Worm (Caenorhabditis elegans) whole organism, midembryonic: Measurements from ENCODE around the gene T21E8.6.
A peak's percentile ranks its signal among the peaks of the same experiment; 100 is the strongest.

Experiments used
- T22C8.4 ChIP-seq: fragments of 200-800 bp; sonication (Bioruptor generic); IDR thresholded peaks from 2 replicates; pipeline ENCODE4 v1.3.6; 2022; ENCODE audit warnings: missing genetic modification characterization, missing compliant biosample characterization
- cog-1 ChIP-seq: sonication (generic microtip); optimal IDR thresholded peaks from 2 replicates; lab custom pipeline; 2016; ENCODE audit warnings: missing genetic modification characterization, missing compliant biosample characterization
- flt-1 ChIP-seq: fragments of 200-800 bp; sonication (Bioruptor generic); IDR thresholded peaks from 2 replicates; pipeline ENCODE4 v1.3.6; 2022; ENCODE audit warnings: missing genetic modification characterization, missing compliant biosample characterization
- klf-2 ChIP-seq: fragments of 200-800 bp; sonication (Bioruptor generic); conservative IDR thresholded peaks from 2 replicates; pipeline ENCODE4 v1.3.6; 2022; ENCODE audit warnings: missing genetic modification reagents, missing genetic modification characterization, missing compliant biosample characterization
- med-1 ChIP-seq: sonication (generic microtip); optimal IDR thresholded peaks from 2 replicates; lab custom pipeline; 2017; ENCODE audit warnings: missing genetic modification characterization, mild to moderate bottlenecking, missing compliant biosample characterization, antibody characterized with exemption, missing genetic modification reagents; ENCODE audit not compliant: insufficient read depth
- ref-1 ChIP-seq: fragments of 200-800 bp; sonication (Bioruptor generic); conservative IDR thresholded peaks from 2 replicates; pipeline ENCODE4 v1.3.6; 2022; ENCODE audit warnings: missing genetic modification reagents, missing genetic modification characterization, missing compliant biosample characterization
- tab-1 ChIP-seq: fragments of 200-800 bp; sonication (Bioruptor generic); IDR thresholded peaks from 2 replicates; pipeline ENCODE4 v1.3.6; 2022; ENCODE audit warnings: missing genetic modification characterization, missing compliant biosample characterization
- ztf-23 ChIP-seq: fragments of 200-800 bp; sonication (Bioruptor generic); IDR thresholded peaks from 2 replicates; pipeline ENCODE4 v1.3.6; 2022; ENCODE audit warnings: missing genetic modification reagents, missing genetic modification characterization, missing compliant biosample characterization
- ztf-29 ChIP-seq: fragments of 200-800 bp; sonication (Bioruptor generic); IDR thresholded peaks from 2 replicates; pipeline ENCODE4 v1.3.6; 2022; ENCODE audit warnings: missing genetic modification reagents, missing genetic modification characterization, missing compliant biosample characterization

Gene T21E8.6

DNA sequence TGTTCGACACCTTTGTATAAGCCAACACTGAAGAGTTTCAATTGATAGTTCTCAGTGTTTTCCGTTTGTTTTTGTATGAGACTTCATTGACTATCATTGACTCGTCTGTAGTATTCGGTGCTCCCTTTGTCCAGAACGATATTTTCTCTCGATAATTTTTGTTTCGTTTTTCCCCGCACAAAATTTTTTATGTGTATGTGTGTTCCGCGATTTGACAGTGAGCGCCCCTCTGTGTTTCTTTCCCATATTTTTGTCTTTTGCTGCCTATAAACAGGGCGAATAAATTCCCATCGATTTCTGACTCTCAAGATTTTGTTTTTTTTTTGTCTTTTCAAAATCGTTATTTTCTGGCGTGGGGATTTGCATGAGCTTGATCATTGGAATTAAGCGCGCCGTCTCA lies 1.1 kb downstream of the T21E8.6 start, which contains the start of gene T21E8.7:
Gene T21E8.7, plus strand, starts transcription at position 301 of the 400 bp plus-strand sequence.
- TF ChIP-seq ztf-29 (GFP tag; lab: Robert Waterston, UW) = no peak
- no peak for TF ChIP-seq ref-1 (GFP tag; lab: Robert Waterston, UW)
- TF ChIP-seq klf-2 (GFP tag; lab: Robert Waterston, UW) = no peak
- TF ChIP-seq tab-1 = no peak
- no peak for TF ChIP-seq flt-1 (GFP tag; lab: Robert Waterston, UW)
- no peak for TF ChIP-seq med-1 (GFP tag; lab: Kevin White, UChicago)
- no peak for TF ChIP-seq cog-1 (tag; lab: Kevin White, UChicago)
- TF ChIP-seq ztf-23 (GFP tag; lab: Robert Waterston, UW) = no peak
- no peak for TF ChIP-seq T22C8.4 (GFP tag; lab: Robert Waterston, UW)

DNA sequence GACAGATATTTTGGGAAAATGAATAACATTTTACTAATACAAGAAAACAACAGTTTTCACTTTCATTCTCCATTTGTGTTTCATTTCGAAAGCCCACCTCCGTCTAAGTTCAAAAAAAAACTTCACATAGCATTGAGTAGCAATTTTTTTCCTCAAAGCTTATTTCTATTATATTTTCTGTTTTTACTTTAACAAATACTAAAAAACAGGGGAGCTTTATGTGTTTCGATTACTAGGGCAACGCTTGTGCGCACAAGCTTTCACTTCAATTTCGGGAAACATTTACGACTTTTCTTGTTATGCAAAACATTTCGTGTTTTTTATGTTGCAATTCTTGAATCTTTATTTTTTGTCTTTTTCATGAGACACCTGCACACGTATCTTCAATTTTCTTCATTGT lies 3.8 kb downstream of the T21E8.6 start, which contains the start of gene T21E8.5:
Gene T21E8.5, plus strand, starts transcription at position 301 of the 400 bp plus-strand sequence.
- no peak for TF ChIP-seq ztf-23 (GFP tag; lab: Robert Waterston, UW)
- TF ChIP-seq med-1 (GFP tag; lab: Kevin White, UChicago) = no peak
- TF ChIP-seq ztf-29 (GFP tag; lab: Robert Waterston, UW) = no peak
- no peak for TF ChIP-seq tab-1
- no peak for TF ChIP-seq ref-1 (GFP tag; lab: Robert Waterston, UW)
- no peak for TF ChIP-seq flt-1 (GFP tag; lab: Robert Waterston, UW)
- no peak for TF ChIP-seq klf-2 (GFP tag; lab: Robert Waterston, UW)
- no peak for TF ChIP-seq T22C8.4 (GFP tag; lab: Robert Waterston, UW)
- TF ChIP-seq cog-1 (tag; lab: Kevin White, UChicago) = no peak

DNA sequence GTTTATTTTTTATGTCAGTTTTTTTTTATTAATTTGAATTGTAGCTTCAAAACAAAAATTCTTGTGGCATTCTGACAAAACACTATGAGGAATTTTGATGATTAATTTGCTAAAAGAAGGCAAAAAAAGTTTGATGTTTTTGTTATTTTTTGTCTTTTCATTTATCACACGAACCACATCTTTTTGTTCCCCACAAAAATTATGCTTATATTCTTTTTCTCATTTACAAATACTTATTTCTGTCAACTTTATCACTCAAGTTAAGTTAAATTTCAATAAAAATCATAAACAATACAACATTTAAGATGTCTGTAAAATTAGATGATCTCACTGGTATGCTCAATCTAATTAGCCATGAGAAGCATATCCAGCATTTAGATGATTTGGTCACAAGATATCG lies 6.1 kb downstream of the T21E8.6 start, which contains the start of gene F47B10.6:
Gene F47B10.6, plus strand, starts transcription at position 301 of the 400 bp plus-strand sequence.
- TF ChIP-seq ztf-23 (GFP tag; lab: Robert Waterston, UW) (no peak), tab-1 (no peak), ztf-29 (GFP tag; lab: Robert Waterston, UW) (no peak), flt-1 (GFP tag; lab: Robert Waterston, UW) (no peak), cog-1 (tag; lab: Kevin White, UChicago) (no peak), med-1 (GFP tag; lab: Kevin White, UChicago) (no peak), T22C8.4 (GFP tag; lab: Robert Waterston, UW) (no peak)

DNA sequence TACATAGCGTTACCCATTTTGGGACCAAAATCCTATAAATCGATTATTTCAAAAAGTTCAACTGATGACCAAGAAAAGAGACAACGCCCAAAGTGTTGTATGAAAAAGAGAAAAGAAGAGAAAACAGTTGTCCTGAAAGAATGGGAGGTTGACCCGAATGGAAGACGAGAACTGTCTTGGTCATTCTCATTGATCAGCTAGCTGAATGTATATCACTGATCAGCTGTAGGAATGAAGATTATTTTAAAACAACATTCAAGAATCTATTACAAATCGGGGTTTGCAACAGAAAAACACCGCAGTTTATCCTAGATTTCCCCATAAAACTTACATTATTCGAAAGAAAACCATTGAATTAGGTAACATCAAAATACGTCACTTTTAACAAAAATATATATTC lies 8.4 kb downstream of the T21E8.6 start, which contains the start of gene F47B10.5:
Gene F47B10.5, minus strand, starts transcription at position 101 of the 400 bp plus-strand sequence.
- TF ChIP-seq ref-1 (GFP tag; lab: Robert Waterston, UW) = no peak
- no peak for TF ChIP-seq tab-1
- no peak for TF ChIP-seq med-1 (GFP tag; lab: Kevin White, UChicago)
- no peak for TF ChIP-seq cog-1 (tag; lab: Kevin White, UChicago)
- no peak for TF ChIP-seq ztf-29 (GFP tag; lab: Robert Waterston, UW)
- no peak for TF ChIP-seq flt-1 (GFP tag; lab: Robert Waterston, UW)
- no peak for TF ChIP-seq klf-2 (GFP tag; lab: Robert Waterston, UW)
- TF ChIP-seq ztf-23 (GFP tag; lab: Robert Waterston, UW) = no peak
- TF ChIP-seq T22C8.4 (GFP tag; lab: Robert Waterston, UW) = no peak

DNA sequence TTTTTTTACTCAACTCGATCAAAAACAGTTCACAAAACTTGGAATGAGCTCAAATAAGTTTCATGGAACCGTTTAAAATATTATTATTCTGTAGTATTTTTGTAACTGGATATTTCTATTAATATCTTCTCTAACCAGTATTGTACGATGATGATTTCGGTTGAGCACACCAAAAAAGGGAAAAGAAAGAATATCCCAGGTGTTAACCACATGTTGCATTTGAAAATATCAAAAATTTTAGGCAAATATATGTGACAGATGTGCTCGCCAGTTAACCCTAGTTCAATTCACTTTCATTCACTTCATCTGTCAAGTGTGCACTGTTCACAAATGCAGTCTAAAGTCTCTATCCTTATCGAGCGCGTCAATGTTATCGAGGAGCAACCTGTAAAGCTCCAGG lies 8.9 kb downstream of the T21E8.6 start, which contains the start of gene F47B10.4:
Gene F47B10.4, plus strand, starts transcription at position 301 of the 400 bp plus-strand sequence.
- TF ChIP-seq cog-1 (tag; lab: Kevin White, UChicago) (no peak), med-1 (GFP tag; lab: Kevin White, UChicago) (no peak), ref-1 (GFP tag; lab: Robert Waterston, UW) (no peak), tab-1 (no peak), flt-1 (GFP tag; lab: Robert Waterston, UW) (no peak), klf-2 (GFP tag; lab: Robert Waterston, UW) (no peak)

DNA sequence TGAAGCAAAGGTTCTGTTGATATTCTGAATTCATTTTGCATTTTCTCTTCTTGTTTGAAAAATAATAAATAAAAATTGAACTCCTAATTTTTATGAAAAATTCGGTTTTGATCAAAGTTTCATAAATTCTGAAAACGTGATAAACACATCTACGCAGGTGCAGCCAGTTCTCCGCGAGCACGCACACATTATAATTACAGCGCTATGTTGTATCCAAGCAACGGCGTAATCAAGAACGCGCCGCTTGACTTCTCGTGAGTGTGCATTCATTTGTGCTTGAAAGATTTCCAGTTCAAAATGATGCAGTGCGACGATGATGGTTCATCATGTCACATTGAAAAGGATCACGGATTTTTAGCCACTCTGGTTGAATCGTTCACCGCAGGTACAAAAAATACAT lies 9.8 kb downstream of the T21E8.6 start, which contains the start of gene F47B10.3:
Gene F47B10.3, plus strand, starts transcription at position 301 of the 400 bp plus-strand sequence.
- no peak for TF ChIP-seq T22C8.4 (GFP tag; lab: Robert Waterston, UW)

DNA sequence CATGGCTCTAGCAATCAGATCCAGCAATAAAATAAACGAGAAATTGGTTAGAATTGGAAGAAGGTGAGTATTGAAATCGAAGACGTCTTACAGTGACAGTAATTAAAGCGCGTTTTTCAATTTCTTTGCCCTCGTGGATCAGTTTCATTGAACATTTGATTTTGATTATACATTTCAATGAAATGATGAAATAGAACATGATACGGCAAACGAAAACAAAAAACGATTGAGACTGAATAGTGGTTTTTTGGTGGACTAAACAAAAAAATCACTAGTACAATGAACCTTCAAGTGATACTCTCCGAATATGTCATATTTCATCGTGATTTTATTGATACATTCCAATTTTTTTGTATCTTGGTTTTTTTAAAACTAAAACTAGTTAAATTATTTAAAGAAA lies 14.4 kb downstream of the T21E8.6 start, which contains the start of gene haly-1:
Gene haly-1, minus strand, starts transcription at position 101 of the 400 bp plus-strand sequence.
- TF ChIP-seq flt-1 (GFP tag; lab: Robert Waterston, UW) = no peak
- TF ChIP-seq med-1 (GFP tag; lab: Kevin White, UChicago) = no peak
- TF ChIP-seq ztf-23 (GFP tag; lab: Robert Waterston, UW) = no peak
- TF ChIP-seq tab-1 = no peak
- TF ChIP-seq ref-1 (GFP tag; lab: Robert Waterston, UW) = no peak
- no peak for TF ChIP-seq klf-2 (GFP tag; lab: Robert Waterston, UW)
- no peak for TF ChIP-seq cog-1 (tag; lab: Kevin White, UChicago)
- TF ChIP-seq ztf-29 (GFP tag; lab: Robert Waterston, UW) = no peak
- TF ChIP-seq T22C8.4 (GFP tag; lab: Robert Waterston, UW) = no peak

DNA sequence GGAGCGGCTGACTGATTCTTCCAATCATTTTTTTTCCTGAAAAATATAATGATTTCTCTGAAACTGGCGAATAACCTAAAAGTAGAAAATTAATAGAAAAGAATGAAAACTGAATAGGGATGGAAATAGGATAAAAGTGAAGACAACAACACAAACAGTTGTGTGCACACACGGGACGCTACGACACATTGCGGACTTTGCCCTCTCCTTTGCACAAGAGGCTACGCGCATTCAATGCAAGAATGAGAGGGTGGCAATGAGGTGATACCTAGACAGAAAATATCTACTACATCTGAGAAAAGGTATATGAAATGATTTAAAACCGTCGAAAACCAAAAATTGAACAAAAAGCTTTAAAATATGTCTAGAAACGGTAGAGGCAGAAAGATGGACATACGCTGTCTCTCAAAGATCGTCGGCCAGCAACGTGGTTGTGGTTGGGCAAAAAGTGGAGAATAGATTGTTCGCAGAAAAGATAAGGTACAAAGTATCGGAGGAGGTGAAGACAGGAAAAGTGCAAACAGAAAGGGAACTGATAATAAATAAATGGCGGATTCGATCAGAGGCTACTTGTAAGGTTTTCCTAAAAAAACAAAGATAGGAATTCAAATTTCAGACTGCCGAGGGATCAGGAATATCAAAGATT lies 18.1 kb downstream of the T21E8.6 start, which contains the start of gene suca-1:
Gene suca-1, minus strand, starts transcription at position 36 of the 646 bp plus-strand sequence.
- TF ChIP-seq flt-1 (GFP tag; lab: Robert Waterston, UW) = peak; percentile 59; the same call in 1 of the 2 replicates
- no peak for TF ChIP-seq ztf-29 (GFP tag; lab: Robert Waterston, UW)

DNA sequence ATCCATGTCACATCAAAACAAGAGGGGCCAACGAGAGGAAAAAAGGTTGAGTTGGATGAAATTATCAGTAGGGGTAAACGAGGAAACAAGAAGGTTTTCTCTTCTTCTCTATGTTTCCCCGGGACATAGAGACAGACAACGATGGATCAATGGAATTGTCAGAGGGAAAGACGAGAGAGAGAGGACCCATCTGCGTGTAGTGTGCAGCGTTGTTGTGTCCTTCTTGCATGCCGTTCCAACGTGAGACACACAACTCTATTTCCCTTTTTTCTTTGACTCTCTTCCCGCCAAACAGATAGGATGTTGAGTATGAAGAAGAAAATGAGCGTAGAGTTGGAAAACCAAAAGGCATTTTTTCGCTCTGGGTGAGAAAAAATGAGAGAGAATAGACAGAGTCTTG lies 18.9 kb downstream of the T21E8.6 start:
- TF ChIP-seq tab-1 = no peak

DNA sequence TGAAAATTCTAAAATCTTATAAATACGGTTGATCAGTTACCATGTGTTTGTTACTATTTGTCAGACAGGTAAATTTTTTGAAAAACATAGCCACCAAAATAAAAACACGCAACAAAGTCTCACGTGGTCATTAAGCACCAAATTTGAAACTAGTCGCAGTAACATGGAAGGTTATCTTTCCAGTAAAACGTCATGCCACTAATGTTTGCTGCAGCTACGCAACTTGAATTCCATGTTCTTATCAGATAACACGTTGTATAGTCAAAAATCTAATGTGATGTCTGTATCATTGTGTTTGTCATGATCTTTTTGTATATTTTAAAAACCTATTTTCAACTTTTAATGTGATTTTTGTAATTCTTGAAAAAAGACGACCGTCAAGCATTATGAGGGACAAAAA lies 19.7 kb downstream of the T21E8.6 start:
- TF ChIP-seq ztf-23 (GFP tag; lab: Robert Waterston, UW) (no peak), ztf-29 (GFP tag; lab: Robert Waterston, UW) (no peak), T22C8.4 (GFP tag; lab: Robert Waterston, UW) (no peak), ref-1 (GFP tag; lab: Robert Waterston, UW) (no peak), klf-2 (GFP tag; lab: Robert Waterston, UW) (no peak), flt-1 (GFP tag; lab: Robert Waterston, UW) (no peak), tab-1 (no peak), med-1 (GFP tag; lab: Kevin White, UChicago) (no peak)
